Worm (Caenorhabditis elegans): ENCODE data around the gene ccf-1.

DNA sequence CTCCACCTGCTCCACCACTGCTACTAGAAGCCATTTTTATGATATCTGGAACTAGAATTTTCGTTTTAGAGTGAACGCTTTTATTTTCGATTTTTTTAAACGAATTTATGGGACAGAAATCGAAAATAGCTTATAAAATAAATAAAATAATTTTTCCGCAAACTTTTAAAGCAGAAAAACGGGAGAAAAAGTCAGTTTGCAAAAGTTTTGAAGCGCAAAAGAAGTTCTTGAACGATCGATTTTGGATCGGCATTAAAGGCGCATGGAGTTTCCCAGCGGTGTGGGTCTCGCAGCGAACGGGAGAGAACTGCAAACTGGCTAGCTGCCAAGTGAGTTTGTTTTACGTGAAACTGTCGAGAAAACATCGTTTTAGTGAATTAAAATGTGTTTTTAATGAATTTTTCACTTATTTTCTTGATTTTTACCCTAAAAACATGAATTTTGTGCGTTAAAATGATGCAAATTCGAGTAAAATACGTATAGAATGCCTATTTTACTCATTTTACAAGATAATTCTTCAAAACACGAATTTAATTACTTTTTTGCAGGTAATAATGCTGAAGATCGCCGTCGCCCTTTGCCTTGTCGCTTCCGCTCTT lies at the start of gene ccf-1, which contains the start of gene trap-4:
- TF ChIP-seq irx-1 (tag; optimal IDR thresholded peaks at IDR 0.05) (no peak), ceh-8 (GFP tag; optimal IDR thresholded peaks at IDR 0.05) (no peak), nhr-237 (tag; optimal IDR thresholded peaks at IDR 0.05) (no peak), unc-130 (tag; optimal IDR thresholded peaks at IDR 0.05) (peak; percentile 13), lin-13 (GFP tag; optimal IDR thresholded peaks at IDR 0.05) (peak; percentile 55), nhr-12 (tag; optimal IDR thresholded peaks at IDR 0.05) (no peak), zag-1 (tag; optimal IDR thresholded peaks at IDR 0.05) (no peak)

Measured in whole organism, L1 larva.